Worm (Caenorhabditis elegans) whole organism, L1 larva: ENCODE measurements around the gene chst-1.

Experiments used
- C16A3.4 ChIP-seq: fragments of 150-350 bp; optimal IDR thresholded peaks from 2 replicates; lab custom pipeline; 2014; ENCODE audit warnings: missing biosample characterization, missing genetic modification characterization
- F16B12.6 ChIP-seq: fragments of 150-350 bp; optimal IDR thresholded peaks from 2 replicates; lab custom pipeline; 2014; ENCODE audit warnings: missing biosample characterization, missing genetic modification characterization
- aha-1 ChIP-seq: fragments of 150-350 bp; optimal IDR thresholded peaks from 2 replicates; lab custom pipeline; 2014; ENCODE audit warnings: missing biosample characterization, missing genetic modification characterization
- alr-1 ChIP-seq: fragments of 200-800 bp; sonication (Bioruptor generic); optimal IDR thresholded peaks from 2 replicates; lab custom pipeline; 2018; ENCODE audit warnings: borderline replicate concordance, mild to moderate bottlenecking, missing genetic modification characterization, missing compliant biosample characterization
- aly-2 ChIP-seq: fragments of 150-350 bp; optimal IDR thresholded peaks from 2 replicates; lab custom pipeline; 2014; ENCODE audit warnings: missing biosample characterization, missing genetic modification characterization
- ama-1 ChIP-seq: fragments of 150-350 bp; optimal IDR thresholded peaks from 2 replicates; lab custom pipeline; 2014
- blmp-1 ChIP-seq: fragments of 150-350 bp; optimal IDR thresholded peaks from 2 replicates; lab custom pipeline; 2014; ENCODE audit warnings: missing biosample characterization, missing genetic modification characterization
- ceh-8 ChIP-seq: fragments of 200-800 bp; sonication (Bioruptor generic); optimal IDR thresholded peaks from 2 replicates; lab custom pipeline; 2018; ENCODE audit warnings: mild to moderate bottlenecking, missing genetic modification characterization, moderate library complexity, missing compliant biosample characterization
- ceh-82 ChIP-seq, 3 experiments: fragments of 150-350 bp in 1 of 3; sonication (generic microtip) in 2 of 3; optimal IDR thresholded peaks; 2 replicates each; lab custom pipeline; 2014 to 2017; ENCODE audit warnings: missing biosample characterization in 3 of 3, missing genetic modification characterization in 3 of 3
- dsc-1 ChIP-seq: sonication (generic microtip); optimal IDR thresholded peaks from 2 replicates; lab custom pipeline; 2016; ENCODE audit warnings: mild to moderate bottlenecking, missing genetic modification characterization, missing compliant biosample characterization
- efl-1 ChIP-seq, 4 experiments: fragments of 150-350 bp; optimal IDR thresholded peaks in 3 of 4; peaks in 1 of 4; 1 replicate in 1 of 4; 2 replicates in 3 of 4; lab custom pipeline; 2014; ENCODE audit warnings: missing biosample characterization in 2 of 4, missing genetic modification characterization in 2 of 4, missing genetic modification reagents in 2 of 4
- efl-3 ChIP-seq: fragments of 200-800 bp; sonication (Bioruptor generic); optimal IDR thresholded peaks from 2 replicates; lab custom pipeline; 2018; ENCODE audit warnings: mild to moderate bottlenecking, missing genetic modification characterization, missing compliant biosample characterization
- egl-13 ChIP-seq: sonication (generic microtip); optimal IDR thresholded peaks from 2 replicates; lab custom pipeline; 2016; ENCODE audit warnings: missing genotype, missing genetic modification reagents, missing genetic modification characterization, missing compliant biosample characterization
- egl-27 ChIP-seq, 2 experiments: fragments of 150-350 bp in 1 of 2; sonication (generic microtip); optimal IDR thresholded peaks; 3 replicates each; lab custom pipeline; 2017 to 2018; ENCODE audit warnings: missing biosample characterization in 2 of 2, missing genetic modification characterization in 2 of 2, missing genetic modification reagents in 2 of 2
- elt-2 ChIP-seq: sonication (generic microtip); optimal IDR thresholded peaks from 2 replicates; lab custom pipeline; 2016; ENCODE audit warnings: missing genetic modification characterization, mild to moderate bottlenecking, inconsistent platforms, missing compliant biosample characterization, missing genetic modification reagents
- ets-5 ChIP-seq: fragments of 200-800 bp; sonication (Bioruptor generic); IDR thresholded peaks from 2 replicates; pipeline ENCODE4 v1.3.6; 2022; ENCODE audit warnings: missing genetic modification characterization, missing compliant biosample characterization
- fkh-8 ChIP-seq: sonication (generic microtip); optimal IDR thresholded peaks from 2 replicates; lab custom pipeline; 2016; ENCODE audit warnings: mild to moderate bottlenecking, missing genetic modification characterization, missing compliant biosample characterization
- hpl-2 ChIP-seq: fragments of 150-350 bp; optimal IDR thresholded peaks from 2 replicates; lab custom pipeline; 2014; ENCODE audit warnings: missing biosample characterization, missing genetic modification reagents, missing genetic modification characterization
- irx-1 ChIP-seq: sonication (generic microtip); optimal IDR thresholded peaks from 2 replicates; lab custom pipeline; 2016; ENCODE audit warnings: missing genetic modification characterization, missing compliant biosample characterization
- jun-1 ChIP-seq: fragments of 150-350 bp; optimal IDR thresholded peaks from 2 replicates; lab custom pipeline; 2014; ENCODE audit warnings: missing biosample characterization, missing genetic modification reagents, missing genetic modification characterization
- lin-13 ChIP-seq: fragments of 150-350 bp; optimal IDR thresholded peaks from 2 replicates; lab custom pipeline; 2014; ENCODE audit warnings: missing biosample characterization, missing genetic modification reagents, missing genetic modification characterization
- lin-14 ChIP-seq: fragments of 200-800 bp; sonication (Bioruptor generic); optimal IDR thresholded peaks from 2 replicates; lab custom pipeline; 2018; ENCODE audit warnings: mild to moderate bottlenecking, missing genetic modification characterization, moderate library complexity, missing compliant biosample characterization
- lin-35 ChIP-seq, 2 experiments: fragments of 150-350 bp; optimal IDR thresholded peaks; 2 replicates each; lab custom pipeline; 2014; ENCODE audit warnings: missing biosample characterization in 2 of 2, missing genetic modification characterization in 2 of 2, missing genetic modification reagents in 2 of 2
- lir-3 ChIP-seq: sonication (generic microtip); optimal IDR thresholded peaks from 2 replicates; lab custom pipeline; 2016; ENCODE audit warnings: mild to moderate bottlenecking, missing genetic modification characterization, moderate library complexity, missing compliant biosample characterization; ENCODE audit not compliant: poor library complexity
- lsy-2 ChIP-seq, 2 experiments: fragments of 150-350 bp; optimal IDR thresholded peaks; 2 replicates each; lab custom pipeline; 2014; ENCODE audit warnings: missing biosample characterization in 2 of 2, missing genetic modification characterization in 2 of 2
- mab-9 ChIP-seq: fragments of 200-800 bp; sonication (Bioruptor generic); IDR thresholded peaks from 2 replicates; pipeline ENCODE4 v1.3.6; 2022; ENCODE audit warnings: missing genetic modification reagents, missing genetic modification characterization, missing compliant biosample characterization
- mdl-1 ChIP-seq, 2 experiments: fragments of 150-350 bp; optimal IDR thresholded peaks; 2 replicates each; lab custom pipeline; 2014 to 2017; ENCODE audit warnings: missing biosample characterization in 2 of 2, missing genetic modification characterization in 2 of 2, inconsistent platforms in 1 of 2
- mef-2 ChIP-seq: fragments of 150-350 bp; optimal IDR thresholded peaks from 2 replicates; lab custom pipeline; 2014; ENCODE audit warnings: missing biosample characterization, missing genetic modification characterization
- mep-1 ChIP-seq: fragments of 150-350 bp; optimal IDR thresholded peaks from 2 replicates; lab custom pipeline; 2014; ENCODE audit warnings: missing biosample characterization, missing genetic modification characterization
- nhr-11 ChIP-seq: fragments of 150-350 bp; optimal IDR thresholded peaks from 2 replicates; lab custom pipeline; 2014; ENCODE audit warnings: missing biosample characterization, missing genetic modification characterization
- nhr-47 ChIP-seq: sonication (generic microtip); optimal IDR thresholded peaks from 2 replicates; lab custom pipeline; 2016; ENCODE audit warnings: mild to moderate bottlenecking, missing genetic modification characterization, moderate library complexity, missing compliant biosample characterization
- nhr-71 ChIP-seq: sonication (generic microtip); optimal IDR thresholded peaks from 2 replicates; lab custom pipeline; 2016; ENCODE audit warnings: mild to moderate bottlenecking, missing genetic modification characterization, moderate library complexity, missing compliant biosample characterization
- nhr-77 ChIP-seq: fragments of 150-350 bp; optimal IDR thresholded peaks from 2 replicates; lab custom pipeline; 2014; ENCODE audit warnings: missing biosample characterization, missing genetic modification characterization
- nhr-85 ChIP-seq: sonication (generic microtip); peaks from one replicate; lab custom pipeline; 2016; ENCODE audit warnings: missing genetic modification characterization, inconsistent platforms, missing compliant biosample characterization
- pag-3 ChIP-seq: sonication (generic microtip); optimal IDR thresholded peaks from 2 replicates; lab custom pipeline; 2017; ENCODE audit warnings: missing genetic modification characterization, mild to moderate bottlenecking, missing compliant biosample characterization, antibody characterized with exemption, borderline replicate concordance; ENCODE audit not compliant: insufficient read depth
- pax-3 ChIP-seq: fragments of 200-800 bp; sonication (Bioruptor generic); optimal IDR thresholded peaks from 2 replicates; lab custom pipeline; 2018; ENCODE audit warnings: mild to moderate bottlenecking, missing genetic modification characterization, moderate library complexity, missing compliant biosample characterization
- rnt-1 ChIP-seq: sonication (generic microtip); optimal IDR thresholded peaks from 2 replicates; lab custom pipeline; 2016; ENCODE audit warnings: mild to moderate bottlenecking, missing genetic modification characterization, moderate library complexity, missing compliant biosample characterization
- skn-1 ChIP-seq: fragments of 150-350 bp; optimal IDR thresholded peaks from 2 replicates; lab custom pipeline; 2014; ENCODE audit warnings: missing biosample characterization, missing genetic modification characterization
- snpc-4 ChIP-seq: fragments of 150-350 bp; optimal IDR thresholded peaks from 2 replicates; lab custom pipeline; 2014; ENCODE audit warnings: missing biosample characterization, missing genetic modification characterization
- sox-4 ChIP-seq: sonication (generic microtip); optimal IDR thresholded peaks from 2 replicates; lab custom pipeline; 2016; ENCODE audit warnings: missing genetic modification characterization, missing compliant biosample characterization
- sup-37 ChIP-seq: fragments of 200-800 bp; sonication (Bioruptor generic); optimal IDR thresholded peaks from 2 replicates; lab custom pipeline; 2018; ENCODE audit warnings: mild to moderate bottlenecking, missing genetic modification characterization, missing compliant biosample characterization
- swsn-7 ChIP-seq: sonication (generic microtip); optimal IDR thresholded peaks from 2 replicates; lab custom pipeline; 2016; ENCODE audit warnings: missing genetic modification characterization, missing compliant biosample characterization
- tlp-1 ChIP-seq: fragments of 150-350 bp; optimal IDR thresholded peaks from 2 replicates; lab custom pipeline; 2014; ENCODE audit warnings: missing biosample characterization, missing genetic modification characterization
- unc-130 ChIP-seq: fragments of 150-350 bp; optimal IDR thresholded peaks from 2 replicates; lab custom pipeline; 2017; ENCODE audit warnings: missing biosample characterization, missing genetic modification characterization, inconsistent platforms
- unc-86 ChIP-seq: sonication (generic microtip); optimal IDR thresholded peaks from 2 replicates; lab custom pipeline; 2016; ENCODE audit warnings: missing genetic modification characterization, missing compliant biosample characterization
- unc-98 ChIP-seq: fragments of 200-800 bp; sonication (Bioruptor generic); IDR thresholded peaks from 2 replicates; pipeline ENCODE4 v1.3.6; 2022; ENCODE audit warnings: missing genetic modification characterization, missing compliant biosample characterization
- vab-15 ChIP-seq: sonication (generic microtip); optimal IDR thresholded peaks from 2 replicates; lab custom pipeline; 2017; ENCODE audit warnings: missing genotype, mild to moderate bottlenecking, missing genetic modification characterization, missing compliant biosample characterization
- xbp-1 ChIP-seq: sonication (generic microtip); optimal IDR thresholded peaks from 2 replicates; lab custom pipeline; 2016; ENCODE audit warnings: missing genetic modification characterization, missing compliant biosample characterization
- zag-1 ChIP-seq: fragments of 150-350 bp; optimal IDR thresholded peaks from 2 replicates; lab custom pipeline; 2014; ENCODE audit warnings: missing biosample characterization, missing genetic modification characterization
- ztf-11 ChIP-seq, 2 experiments: sonication (generic microtip); optimal IDR thresholded peaks; 2 replicates each; lab custom pipeline; 2016 to 2017; ENCODE audit warnings: missing genetic modification characterization in 2 of 2, missing biosample characterization in 1 of 2, missing compliant biosample characterization in 1 of 2
- ztf-4 ChIP-seq: fragments of 150-350 bp; optimal IDR thresholded peaks from 2 replicates; lab custom pipeline; 2014; ENCODE audit warnings: missing biosample characterization, missing genetic modification characterization

Gene chst-1

ce11 chrII:8106921-8107695, at the start of gene chst-1, which contains the start of gene C41C4.9:
TSS of gene chst-1 (minus strand) at chrII:8106971.
TSS of gene C41C4.9 (plus strand) at chrII:8107645.
- peak; percentile 69 for TF ChIP-seq mep-1 (tag; lab: Kevin White, UChicago)
- TF ChIP-seq egl-27 (tag; optimal IDR thresholded peaks at IDR 0.05; lab: Kevin White, UChicago), result peak in 1 of 2 experiments; percentile 35
- no peak for TF ChIP-seq egl-13 (tag; lab: Kevin White, UChicago)
- peak; percentile 74 for TF ChIP-seq nhr-71 (tag; lab: Kevin White, UChicago)
- no peak for TF ChIP-seq unc-86 (tag; lab: Kevin White, UChicago)
- no peak for TF ChIP-seq fkh-8 (tag; lab: Kevin White, UChicago)
- TF ChIP-seq hpl-2 (GFP tag; lab: Kevin White, UChicago), result no peak
- peak; percentile 20 for TF ChIP-seq xbp-1 (tag; lab: Kevin White, UChicago)
- no peak for TF ChIP-seq pag-3
- peak; percentile 76 for TF ChIP-seq skn-1
- peak; percentile 57 to 77 for TF ChIP-seq lsy-2 (tag; optimal IDR thresholded peaks at IDR 0.05; lab: Kevin White, UChicago)
- TF ChIP-seq unc-98 (GFP tag; lab: Robert Waterston, UW), result 0 out of 2 replicates have a peak, but pooled peaks have one; percentile 10
- TF ChIP-seq mab-9 (GFP tag; lab: Robert Waterston, UW), result no peak
- no peak for TF ChIP-seq nhr-11 (tag; lab: Kevin White, UChicago)
- peak; percentile 84 for TF ChIP-seq rnt-1 (tag; lab: Kevin White, UChicago)
- peak; percentile 34 for TF ChIP-seq lin-14 (GFP tag; lab: Kevin White, UChicago)
- no peak for TF ChIP-seq alr-1 (tag; lab: Kevin White, UChicago)
- TF ChIP-seq ceh-8 (GFP tag; lab: Kevin White, UChicago), result peak; percentile 23
- no peak for TF ChIP-seq ama-1 (lab: Kevin White, UChicago)
- no peak for TF ChIP-seq F16B12.6 (tag; lab: Kevin White, UChicago)
- peak; percentile 57 for TF ChIP-seq vab-15 (tag; lab: Kevin White, UChicago)
- no peak for TF ChIP-seq mef-2
- TF ChIP-seq jun-1 (tag; lab: Kevin White, UChicago), result peak; percentile 38
- TF ChIP-seq mdl-1 (tag; optimal IDR thresholded peaks at IDR 0.05; lab: Kevin White, UChicago), result peak in 1 of 2 experiments; percentile 79
- peak; percentile 37 for TF ChIP-seq aly-2 (tag; lab: Kevin White, UChicago)
- peak; percentile 39 for TF ChIP-seq blmp-1 (tag; lab: Kevin White, UChicago)
- no peak for TF ChIP-seq lir-3 (tag; lab: Kevin White, UChicago)
- TF ChIP-seq C16A3.4 (tag; lab: Kevin White, UChicago), result peak; percentile 81
- peak; percentile 19 for TF ChIP-seq irx-1 (tag; lab: Kevin White, UChicago)
- peak; percentile 68 for TF ChIP-seq elt-2 (tag; lab: Kevin White, UChicago)
- peak; percentile 17 for TF ChIP-seq lin-13 (GFP tag; lab: Kevin White, UChicago)
- no peak for TF ChIP-seq ets-5
- peak; percentile 29 for TF ChIP-seq snpc-4 (tag; lab: Kevin White, UChicago)
- TF ChIP-seq sup-37, result no peak
- TF ChIP-seq ceh-82 (tag; optimal IDR thresholded peaks at IDR 0.05; lab: Kevin White, UChicago), result peak in 1 of 3 experiments; percentile 19
- no peak for TF ChIP-seq sox-4 (tag; lab: Kevin White, UChicago)
- no peak for TF ChIP-seq tlp-1 (tag; lab: Kevin White, UChicago)
- peak in 1 of 2 experiments; percentile 44 for TF ChIP-seq ztf-11 (tag; optimal IDR thresholded peaks at IDR 0.05; lab: Kevin White, UChicago)
- peak; percentile 66 for TF ChIP-seq nhr-77
- peak; percentile 46 for TF ChIP-seq swsn-7 (tag; lab: Kevin White, UChicago)
- TF ChIP-seq dsc-1 (tag; lab: Kevin White, UChicago), result peak; percentile 65
- TF ChIP-seq nhr-85, result peak; percentile 78
- no peak for TF ChIP-seq zag-1 (tag; lab: Kevin White, UChicago)
- TF ChIP-seq efl-3, result no peak
- peak; percentile 7 for TF ChIP-seq ztf-4 (tag; lab: Kevin White, UChicago)
- TF ChIP-seq pax-3 (tag; lab: Kevin White, UChicago), result no peak
- no peak for TF ChIP-seq aha-1 (tag; lab: Kevin White, UChicago)
- TF ChIP-seq nhr-47 (tag; lab: Kevin White, UChicago), result peak; percentile 70
- peak; percentile 50 to 51 for TF ChIP-seq efl-1 (optimal IDR thresholded peaks at IDR 0.05; lab: Kevin White, UChicago)
- peak; percentile 20 to 96 for TF ChIP-seq efl-1 (GFP tag; optimal IDR thresholded peaks at IDR 0.05 in 1 of 2; lab: Kevin White, UChicago)
- TF ChIP-seq unc-130 (tag; lab: Kevin White, UChicago), result peak; percentile 55
- peak; percentile 29 to 84 for TF ChIP-seq lin-35 (GFP tag; optimal IDR thresholded peaks at IDR 0.05; lab: Kevin White, UChicago)
